Fruit fly (Drosophila melanogaster) whole organism, pupa: ENCODE data around the gene CG4116.

Experiments
- CG10348 ChIP-seq: fragments of 200-800 bp; sonication (Bioruptor generic); IDR thresholded peaks from 2 replicates; pipeline ENCODE4 v1.3.6; 2022; ENCODE audit warnings: missing biosample characterization, missing genetic modification characterization
- CG12605 ChIP-seq: fragments of 200-800 bp; sonication (Bioruptor generic); IDR thresholded peaks from 2 replicates; pipeline ENCODE4 v1.3.6; 2022; ENCODE audit warnings: missing biosample characterization, missing genetic modification characterization
- CG13204 ChIP-seq: fragments of 200-800 bp; sonication (Bioruptor generic); optimal IDR thresholded peaks from 2 replicates; lab custom pipeline; 2018; ENCODE audit warnings: missing biosample characterization, mild to moderate bottlenecking, missing genetic modification characterization, moderate library complexity
- CG14655 ChIP-seq: fragments of 200-800 bp; sonication (Bioruptor generic); optimal IDR thresholded peaks from 3 replicates; lab custom pipeline; 2017; ENCODE audit warnings: mild to moderate bottlenecking, missing biosample characterization, missing genetic modification reagents, missing genetic modification characterization
- CG15710 ChIP-seq: fragments of 200-800 bp; sonication (Bioruptor generic); optimal IDR thresholded peaks from 2 replicates; lab custom pipeline; 2018; ENCODE audit warnings: missing biosample characterization, mild to moderate bottlenecking, missing genetic modification characterization, moderate library complexity
- CG17806 ChIP-seq: fragments of 200-800 bp; sonication (Bioruptor generic); optimal IDR thresholded peaks from 2 replicates; lab custom pipeline; 2018; ENCODE audit warnings: missing biosample characterization, mild to moderate bottlenecking, missing genetic modification characterization, moderate library complexity
- CG32121 ChIP-seq: fragments of 200-800 bp; sonication (Bioruptor generic); IDR thresholded peaks from 2 replicates; pipeline ENCODE4 v1.3.6; 2022; ENCODE audit warnings: missing biosample characterization, missing genetic modification characterization
- CG34367 ChIP-seq: fragments of 200-800 bp; sonication (Bioruptor generic); optimal IDR thresholded peaks from 2 replicates; lab custom pipeline; 2018; ENCODE audit warnings: missing biosample characterization, mild to moderate bottlenecking, missing genetic modification characterization
- CG4496 ChIP-seq: fragments of 200-800 bp; sonication (Bioruptor generic); IDR thresholded peaks from 3 replicates; pipeline ENCODE4 v1.3.6; 2022; ENCODE audit warnings: missing biosample characterization, missing genetic modification characterization
- CG8159 ChIP-seq: fragments of 200-800 bp; sonication (Bioruptor generic); optimal IDR thresholded peaks from 3 replicates; lab custom pipeline; 2018; ENCODE audit warnings: missing biosample characterization, mild to moderate bottlenecking, missing genetic modification characterization, moderate library complexity
- CG8301 ChIP-seq: fragments of 200-800 bp; sonication (Bioruptor generic); optimal IDR thresholded peaks from 2 replicates; lab custom pipeline; 2018; ENCODE audit warnings: missing biosample characterization, mild to moderate bottlenecking, missing genetic modification characterization
- CG9948 ChIP-seq: fragments of 200-800 bp; sonication (Bioruptor generic); optimal IDR thresholded peaks from 2 replicates; lab custom pipeline; 2018; ENCODE audit warnings: missing biosample characterization, mild to moderate bottlenecking, missing genetic modification characterization, moderate library complexity
- D1 ChIP-seq: fragments of 200-800 bp; sonication (Bioruptor generic); optimal IDR thresholded peaks from 2 replicates; lab custom pipeline; 2018; ENCODE audit warnings: missing biosample characterization, mild to moderate bottlenecking, missing genetic modification characterization, moderate library complexity
- EcR ChIP-seq: fragments of 200-800 bp; sonication (Bioruptor generic); optimal IDR thresholded peaks from 3 replicates; lab custom pipeline; 2019; ENCODE audit warnings: missing biosample characterization, missing genetic modification characterization, mild to moderate bottlenecking, moderate library complexity, missing genetic modification reagents
- Ets98B ChIP-seq: fragments of 200-800 bp; sonication (Bioruptor generic); IDR thresholded peaks from 2 replicates; pipeline ENCODE4 v1.3.6; 2022; ENCODE audit warnings: missing biosample characterization, missing genetic modification characterization
- Pif1A ChIP-seq: fragments of 200-800 bp; sonication (Bioruptor generic); optimal IDR thresholded peaks from 3 replicates; lab custom pipeline; 2016; ENCODE audit warnings: missing biosample characterization, missing genetic modification characterization
- Pif1B ChIP-seq: fragments of 200-800 bp; sonication (Bioruptor generic); optimal IDR thresholded peaks from 3 replicates; lab custom pipeline; 2016; ENCODE audit warnings: missing biosample characterization, missing genetic modification characterization
- Snoo ChIP-seq: fragments of 200-800 bp; sonication (Bioruptor generic); optimal IDR thresholded peaks from 3 replicates; lab custom pipeline; 2017; ENCODE audit warnings: missing biosample characterization, mild to moderate bottlenecking, missing genetic modification characterization, inconsistent platforms
- fd96Ca ChIP-seq: fragments of 200-800 bp; sonication (Bioruptor generic); IDR thresholded peaks from 3 replicates; pipeline ENCODE4 v1.3.6; 2022; ENCODE audit warnings: missing biosample characterization, missing genetic modification characterization
- gl ChIP-seq: fragments of 200-800 bp; sonication (Bioruptor generic); optimal IDR thresholded peaks from 2 replicates; lab custom pipeline; 2018; ENCODE audit warnings: missing biosample characterization, mild to moderate bottlenecking, missing genetic modification characterization
- rn ChIP-seq: fragments of 200-800 bp; sonication (Bioruptor generic); IDR thresholded peaks from 2 replicates; pipeline ENCODE4 v1.3.6; 2022; ENCODE audit warnings: missing biosample characterization, missing genetic modification characterization

Gene CG4116

dm6 chrX:3019334-3019978 is 47.9 kb downstream of the CG4116 start:
- TF ChIP-seq Pif1A, result no peak
- no peak for TF ChIP-seq CG8159 (tag; lab: Kevin White, UChicago)
- TF ChIP-seq CG34367 (tag; lab: Kevin White, UChicago), result no peak
- TF ChIP-seq CG4496 (GFP tag; lab: Robert Waterston, UW), result 0 out of 3 replicates have a peak, but pooled peaks have one; percentile 10
- no peak for TF ChIP-seq CG17806
- peak; percentile 51; the same call in 1 of the 2 replicates for TF ChIP-seq CG32121 (GFP tag; lab: Robert Waterston, UW)
- no peak for TF ChIP-seq CG13204 (GFP tag; lab: Kevin White, UChicago)
- TF ChIP-seq rn (GFP tag; lab: Robert Waterston, UW), result no peak
- peak; percentile 28; the same call in 1 of the 2 replicates for TF ChIP-seq CG10348 (GFP tag; lab: Robert Waterston, UW)
- no peak for TF ChIP-seq gl (tag; lab: Kevin White, UChicago)
- no peak for TF ChIP-seq CG9948 (tag; lab: Kevin White, UChicago)
- TF ChIP-seq Ets98B, result no peak
- TF ChIP-seq, all 21 proteins: peak for 3

- TF ChIP-seq fd96Ca (GFP tag; lab: Robert Waterston, UW) (peak; percentile 83), Pif1B (GFP tag; lab: Kevin White, UChicago) (peak; percentile 93), rn (GFP tag; lab: Robert Waterston, UW) (peak; percentile 78), Pif1A (peak; percentile 92), CG4496 (GFP tag; lab: Robert Waterston, UW) (peak; percentile 90), Snoo (peak; percentile 86), CG17806 (peak; percentile 95), D1 (tag; lab: Kevin White, UChicago) (peak; percentile 64), CG9948 (tag; lab: Kevin White, UChicago) (peak; percentile 94), CG15710 (peak; percentile 96), Ets98B (peak; percentile 78), CG34367 (tag; lab: Kevin White, UChicago) (peak; percentile 92), CG32121 (GFP tag; lab: Robert Waterston, UW) (peak; percentile 86), CG14655 (GFP tag; lab: Kevin White, UChicago) (peak; percentile 91), CG12605 (GFP tag; lab: Robert Waterston, UW) (peak; percentile 82), CG8159 (tag; lab: Kevin White, UChicago) (peak; percentile 95), gl (tag; lab: Kevin White, UChicago) (peak; percentile 81), CG8301 (tag; lab: Kevin White, UChicago) (peak; percentile 82), CG10348 (GFP tag; lab: Robert Waterston, UW) (no peak), CG13204 (GFP tag; lab: Kevin White, UChicago) (peak; percentile 83), EcR (GFP tag; lab: Kevin White, UChicago) (peak; percentile 46)
Measured at dm6 chrX:3018670-3019069, 48.7 kb downstream of the CG4116 start.
